Fruit fly (Drosophila melanogaster): Measurements from ENCODE around the gene Rh6.

DNA sequence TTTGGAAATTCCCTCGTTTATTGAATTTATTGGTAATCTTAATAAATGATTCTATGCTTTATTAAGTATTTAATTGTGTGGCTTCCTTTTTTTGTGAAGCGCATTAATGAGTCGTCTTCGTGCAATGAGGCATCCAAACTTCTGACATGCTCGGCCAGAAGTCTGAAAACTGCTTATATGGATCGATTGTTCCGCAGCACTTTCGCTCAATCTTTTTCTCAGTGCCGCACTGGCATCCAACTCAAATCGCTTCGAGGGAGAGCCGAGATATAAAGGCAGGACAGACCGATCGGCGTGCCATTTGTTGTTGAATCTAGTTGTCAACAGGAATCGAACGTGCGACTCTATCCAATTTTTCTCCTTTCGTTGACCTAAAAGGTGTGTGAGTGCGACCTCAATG lies 43.3 kb upstream of the Rh6 start, which contains the start of gene Act88F:
- TF ChIP-seq kay (GFP tag; ENCODE audit: borderline replicate concordance) (no peak), CG7045 (GFP tag; optimal IDR thresholded peaks at IDR 0.05) (no peak), toe (GFP tag; optimal IDR thresholded peaks at IDR 0.05) (no peak), Crg-1 (GFP tag; optimal IDR thresholded peaks at IDR 0.05) (no peak), CG33017 (tag; optimal IDR thresholded peaks at IDR 0.05) (no peak), Clk (GFP tag; optimal IDR thresholded peaks at IDR 0.05) (no peak), tj (GFP tag; optimal IDR thresholded peaks at IDR 0.05) (no peak), cic (GFP tag; optimal IDR thresholded peaks at IDR 0.05) (no peak), bab1 (GFP tag; optimal IDR thresholded peaks at IDR 0.05) (no peak), Hr96 (GFP tag; optimal IDR thresholded peaks at IDR 0.05) (no peak), ovo (GFP tag; optimal IDR thresholded peaks at IDR 0.05) (no peak), Mnt (GFP tag; optimal IDR thresholded peaks at IDR 0.05) (no peak), CG14711 (tag; optimal IDR thresholded peaks at IDR 0.05) (no peak)
